Worm (Caenorhabditis elegans) whole organism, L1 larva: ENCODE results near the gene his-3.

ENCODE experiments used
- ama-1 ChIP-seq: fragments of 150-350 bp; optimal IDR thresholded peaks from 2 replicates; lab custom pipeline; 2014
- mef-2 ChIP-seq: fragments of 150-350 bp; optimal IDR thresholded peaks from 2 replicates; lab custom pipeline; 2014; ENCODE audit warnings: missing biosample characterization, missing genetic modification characterization
- mep-1 ChIP-seq: fragments of 150-350 bp; optimal IDR thresholded peaks from 2 replicates; lab custom pipeline; 2014; ENCODE audit warnings: missing biosample characterization, missing genetic modification characterization
- nhr-28 ChIP-seq: fragments of 150-350 bp; optimal IDR thresholded peaks from 2 replicates; lab custom pipeline; 2014; ENCODE audit warnings: missing biosample characterization, missing genetic modification characterization
- pag-3 ChIP-seq: sonication (generic microtip); optimal IDR thresholded peaks from 2 replicates; lab custom pipeline; 2017; ENCODE audit warnings: missing genetic modification characterization, mild to moderate bottlenecking, missing compliant biosample characterization, antibody characterized with exemption, borderline replicate concordance; ENCODE audit not compliant: insufficient read depth
- rnt-1 ChIP-seq: sonication (generic microtip); optimal IDR thresholded peaks from 2 replicates; lab custom pipeline; 2016; ENCODE audit warnings: mild to moderate bottlenecking, missing genetic modification characterization, moderate library complexity, missing compliant biosample characterization
- ztf-11 ChIP-seq, 2 experiments: sonication (generic microtip); optimal IDR thresholded peaks; 2 replicates each; lab custom pipeline; 2016 to 2017; ENCODE audit warnings: missing genetic modification characterization in 2 of 2, missing biosample characterization in 1 of 2, missing compliant biosample characterization in 1 of 2

DNA sequence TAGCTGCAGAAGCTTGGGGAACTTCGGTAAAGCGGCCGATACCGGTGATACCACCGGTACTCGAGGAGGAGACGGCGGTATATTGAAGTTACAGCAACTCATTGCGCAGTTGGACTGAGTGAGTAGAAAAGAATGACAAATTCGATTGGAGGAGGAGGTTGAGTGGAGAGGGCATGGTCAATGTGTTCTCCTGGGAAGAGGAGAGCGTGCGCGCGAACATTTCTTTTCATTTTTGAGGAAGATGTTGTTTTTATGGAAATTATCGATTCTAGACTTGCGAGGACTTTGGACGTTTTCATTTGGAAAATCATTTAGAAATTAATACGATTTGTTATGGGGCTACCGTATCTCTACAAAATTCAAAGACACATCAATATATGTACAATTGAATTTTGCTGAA lies 11.4 kb upstream of the his-3 start:
- no peak for TF ChIP-seq nhr-28 (tag; lab: Kevin White, UChicago)
- TF ChIP-seq mef-2 (tag; lab: Kevin White, UChicago) = no peak
- TF ChIP-seq mep-1 = no peak
- TF ChIP-seq pag-3 (tag; lab: Kevin White, UChicago) = no peak
- no peak for TF ChIP-seq ama-1 (lab: Kevin White, UChicago)
- TF ChIP-seq ztf-11 (tag; optimal IDR thresholded peaks at IDR 0.05; lab: Kevin White, UChicago) = no peak
- no peak for TF ChIP-seq rnt-1 (tag; lab: Kevin White, UChicago)
